Worm (Caenorhabditis elegans) whole organism, L1 larva: ENCODE results near the gene mrp-2.

Source experiments
- fos-1 ChIP-seq: fragments of 150-350 bp; optimal IDR thresholded peaks from 2 replicates; lab custom pipeline; 2014; ENCODE audit warnings: missing biosample characterization, missing genetic modification characterization
- hlh-17 ChIP-seq: fragments of 200-800 bp; sonication (Bioruptor generic); optimal IDR thresholded peaks from 2 replicates; lab custom pipeline; 2018; ENCODE audit warnings: missing genetic modification characterization, mild to moderate bottlenecking, missing compliant biosample characterization, moderate library complexity, borderline replicate concordance

DNA sequence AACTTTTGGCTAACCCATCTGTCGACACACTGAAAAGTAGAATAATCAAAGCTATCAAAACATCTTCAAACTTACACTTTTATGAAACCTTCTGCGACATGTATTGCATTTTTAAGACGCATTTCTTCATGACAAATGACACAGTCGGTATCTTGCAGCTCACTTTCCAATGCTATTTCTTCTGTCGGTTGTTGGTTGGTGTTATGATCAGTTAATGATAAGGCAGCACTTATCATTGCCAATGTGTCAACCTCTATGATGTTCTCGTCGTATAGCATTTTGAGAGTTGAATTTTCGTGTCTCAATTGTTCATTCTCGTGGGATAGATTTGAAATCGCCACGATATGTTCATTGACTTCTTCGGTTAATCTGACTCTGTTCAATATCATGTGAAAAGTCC is 19.1 kb downstream of the mrp-2 start:
- no peak for TF ChIP-seq hlh-17 (GFP tag; lab: Kevin White, UChicago)
- no peak for TF ChIP-seq fos-1 (tag; lab: Kevin White, UChicago)
